Worm (Caenorhabditis elegans): ENCODE measurements around the gene tph-1.

The tph-1 gene

DNA sequence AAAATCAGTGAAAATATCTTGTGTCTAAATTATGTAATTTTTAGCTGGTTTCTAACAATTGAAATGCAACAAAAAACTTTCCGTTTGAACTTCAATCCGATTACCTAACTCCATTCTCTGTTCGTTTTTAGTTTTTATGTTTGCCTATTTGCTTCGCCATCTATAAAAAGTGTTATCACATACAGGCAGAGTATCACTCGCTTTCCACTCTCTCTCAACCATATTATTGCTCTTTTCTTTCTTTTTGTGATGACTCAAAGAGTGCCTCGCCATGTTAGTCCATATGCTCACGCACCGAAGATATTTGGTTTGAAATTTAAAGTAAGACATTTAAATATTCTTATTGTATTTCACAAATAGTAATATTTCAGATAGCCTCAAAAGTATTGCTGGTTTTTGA lies 14.2 kb upstream of the tph-1 start, which contains the start of gene ZK1290.13:
ZK1290.13 (plus strand) TSS at position 73 of the 400 bp plus-strand sequence.
- TF ChIP-seq rcor-1 (GFP tag; IDR thresholded peaks at IDR 0.05) (no peak), nhr-80 (tag; optimal IDR thresholded peaks at IDR 0.05) (peak; percentile 48)

DNA sequence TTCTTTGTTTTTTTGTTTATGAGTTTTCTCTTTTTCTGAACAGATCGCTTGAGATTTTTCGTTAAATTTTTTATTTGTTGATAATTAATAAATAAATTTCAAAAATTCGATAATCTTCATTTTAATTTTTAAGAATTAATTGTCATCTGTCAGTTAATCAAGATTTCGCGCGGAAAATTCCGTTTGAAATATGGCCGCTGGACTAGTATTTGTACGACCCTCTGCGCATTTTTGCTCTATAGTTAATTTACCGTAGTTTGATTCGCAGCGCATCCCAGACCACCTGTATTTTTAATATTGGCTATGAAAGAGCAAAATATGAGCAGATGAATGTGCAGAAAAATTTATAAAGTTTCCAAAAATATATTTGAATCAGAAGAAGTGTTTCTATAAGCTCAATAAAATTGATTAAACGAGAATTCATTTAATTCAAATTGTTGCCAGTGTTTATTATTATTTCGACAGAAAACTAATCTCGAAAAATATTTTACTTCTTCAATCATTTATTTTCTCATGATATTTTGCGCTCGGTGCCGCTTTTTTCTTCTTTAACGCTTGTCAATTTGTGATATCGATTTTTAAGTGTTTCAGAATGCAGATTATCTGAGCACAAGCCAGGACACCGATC lies 11.4 kb upstream of the tph-1 start, which contains the start of gene nfi-1:
nfi-1 (plus strand) TSS at position 578 of the 628 bp plus-strand sequence.
- TF ChIP-seq ceh-27 (GFP tag; optimal IDR thresholded peaks at IDR 0.05) (peak; percentile 51), nhr-80 (tag; optimal IDR thresholded peaks at IDR 0.05) (peak; percentile 35), mcd-1 (GFP tag; IDR thresholded peaks at IDR 0.05) (peak; percentile 49; the same call in 1 of the 2 replicates), attf-5 (GFP tag; optimal IDR thresholded peaks at IDR 0.05) (peak; percentile 57), athp-1 (tag; optimal IDR thresholded peaks at IDR 0.05) (no peak), lin-54 (GFP tag; optimal IDR thresholded peaks at IDR 0.05) (peak; percentile 36), K12H6.12 (tag; optimal IDR thresholded peaks at IDR 0.05) (peak; percentile 32), lsl-1 (GFP tag; optimal IDR thresholded peaks at IDR 0.05) (peak; percentile 49), dox-1 (GFP tag; IDR thresholded peaks at IDR 0.05) (peak; percentile 42; the same call in 1 of the 2 replicates), lin-35 (GFP tag; optimal IDR thresholded peaks at IDR 0.05) (peak in 1 of 3 experiments; percentile 42), dpl-1 (GFP tag; optimal IDR thresholded peaks at IDR 0.05) (peak; percentile 22), efl-1 (GFP tag; optimal IDR thresholded peaks at IDR 0.05) (peak; percentile 59), nhr-90 (tag; optimal IDR thresholded peaks at IDR 0.05) (no peak), snpc-3.4 (tag; optimal IDR thresholded peaks at IDR 0.05) (no peak), ztf-25 (GFP tag; IDR thresholded peaks at IDR 0.05) (no peak)

ce11 chrII:7542952-7543351 lies 6.2 kb upstream of the tph-1 start:
- no peak for TF ChIP-seq aptf-3 (GFP tag; IDR thresholded peaks at IDR 0.05)
- no peak for TF ChIP-seq hmg-1.2 (GFP tag; IDR thresholded peaks at IDR 0.05)

ce11 chrII:7543808-7544207 lies 5.3 kb upstream of the tph-1 start, which contains the start of gene rol-8:
rol-8 (plus strand) TSS chrII:7544108.
- no peak for TF ChIP-seq mes-4 (tag; optimal IDR thresholded peaks at IDR 0.05)
- TF ChIP-seq ztf-28 (GFP tag; IDR thresholded peaks at IDR 0.05) = no peak
- no peak for TF ChIP-seq cebp-1 (GFP tag; IDR thresholded peaks at IDR 0.05)
- no peak for TF ChIP-seq cebp-1 (tag; optimal IDR thresholded peaks at IDR 0.05)

- TF ChIP-seq zfh-2 (GFP tag; conservative IDR thresholded peaks at IDR 0.05) = peak; percentile 64; the same call in 1 of the 2 replicates
- TF ChIP-seq F55B11.4 (tag; optimal IDR thresholded peaks at IDR 0.05; ENCODE audit: borderline replicate concordance, insufficient read depth) = no peak
Observed at ce11 chrII:7544782-7545181, 4.4 kb upstream of the tph-1 start.

DNA sequence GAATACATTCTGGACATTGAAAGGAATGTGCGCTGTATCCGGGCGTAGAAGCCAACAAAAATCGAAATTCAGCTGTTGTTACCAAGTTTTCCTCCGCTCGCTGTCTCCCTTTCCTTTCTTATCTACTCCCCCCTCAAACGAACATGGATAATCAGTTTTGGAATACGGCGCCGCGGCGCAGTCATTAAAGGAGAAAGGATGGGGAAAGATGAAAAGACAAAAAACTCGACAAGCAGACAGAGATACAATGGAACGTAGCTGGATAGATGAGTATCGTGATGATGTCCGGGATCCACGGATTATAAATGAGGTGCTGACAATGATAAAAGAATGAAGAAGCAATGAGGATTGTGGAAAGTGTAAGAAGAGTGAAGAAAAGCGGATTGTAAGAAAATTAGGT lies 3.8 kb upstream of the tph-1 start:
- TF ChIP-seq pbrm-1 (GFP tag; IDR thresholded peaks at IDR 0.05) (no peak), F55B11.4 (tag; optimal IDR thresholded peaks at IDR 0.05; ENCODE audit: borderline replicate concordance, insufficient read depth) (no peak), ceh-58 (GFP tag; IDR thresholded peaks at IDR 0.05) (no peak), chd-7 (tag; optimal IDR thresholded peaks at IDR 0.05) (no peak), rpc-1 (optimal IDR thresholded peaks at IDR 0.05) (no peak), rpc-1 (tag; optimal IDR thresholded peaks at IDR 0.05) (no peak), lin-54 (GFP tag; optimal IDR thresholded peaks at IDR 0.05) (no peak), lin-26 (GFP tag; IDR thresholded peaks at IDR 0.05) (no peak), him-1 (tag; optimal IDR thresholded peaks at IDR 0.05) (no peak), aptf-3 (GFP tag; IDR thresholded peaks at IDR 0.05) (no peak), T26A5.8 (tag; optimal IDR thresholded peaks at IDR 0.05) (no peak), lin-40 (tag; optimal IDR thresholded peaks at IDR 0.05) (no peak), gei-17 (GFP tag; optimal IDR thresholded peaks at IDR 0.05) (no peak), egl-44 (GFP tag; IDR thresholded peaks at IDR 0.05) (no peak), hlh-12 (tag; optimal IDR thresholded peaks at IDR 0.05) (no peak), tlf-1 (GFP tag; optimal IDR thresholded peaks at IDR 0.05) (no peak), hlh-26 (GFP tag; conservative IDR thresholded peaks at IDR 0.05) (no peak), xnd-1 (tag; optimal IDR thresholded peaks at IDR 0.05) (no peak), attf-3 (GFP tag; conservative IDR thresholded peaks at IDR 0.05) (no peak), ceh-40 (GFP tag; IDR thresholded peaks at IDR 0.05) (no peak)

Measured in whole organism, young adult.